Worm (Caenorhabditis elegans): ENCODE measurements around the gene pmk-1.

pmk-1 gene

ce11 chrIV:8161774-8162173 is 13.2 kb downstream of the pmk-1 start:
- no peak for TF ChIP-seq saeg-2 (GFP tag; IDR thresholded peaks at IDR 0.05)
- no peak for TF ChIP-seq dmd-9 (GFP tag; IDR thresholded peaks at IDR 0.05)
- peak; percentile 92 for TF ChIP-seq php-3 (GFP tag; IDR thresholded peaks at IDR 0.05)
- TF ChIP-seq daf-16 (GFP tag; optimal IDR thresholded peaks at IDR 0.05): no peak
- TF ChIP-seq daf-16 (tag; optimal IDR thresholded peaks at IDR 0.05): peak; percentile 29
- TF ChIP-seq pqm-1 (tag; optimal IDR thresholded peaks at IDR 0.05): peak; percentile 14
- no peak for TF ChIP-seq nhr-48 (tag; optimal IDR thresholded peaks at IDR 0.05)
- peak; percentile 27 for TF ChIP-seq nhr-28 (tag; optimal IDR thresholded peaks at IDR 0.05)
- no peak for TF ChIP-seq nhr-76 (tag; optimal IDR thresholded peaks at IDR 0.05)
- TF ChIP-seq dmd-6 (GFP tag; IDR thresholded peaks at IDR 0.05): peak; percentile 48
- TF ChIP-seq hlh-11 (tag; optimal IDR thresholded peaks at IDR 0.05): peak; percentile 22

- peak; percentile 67 for TF ChIP-seq dmd-6 (GFP tag; IDR thresholded peaks at IDR 0.05)
- no peak for TF ChIP-seq ztf-7 (tag; optimal IDR thresholded peaks at IDR 0.05)
- peak; percentile 90 for TF ChIP-seq pqm-1 (tag; optimal IDR thresholded peaks at IDR 0.05)
- TF ChIP-seq gei-8 (GFP tag; optimal IDR thresholded peaks at IDR 0.05): no peak
- no peak for TF ChIP-seq ZK337.2 (GFP tag; IDR thresholded peaks at IDR 0.05)
- no peak for TF ChIP-seq ceh-32 (tag; optimal IDR thresholded peaks at IDR 0.05; ENCODE audit: poor library complexity)
- TF ChIP-seq saeg-2 (GFP tag; IDR thresholded peaks at IDR 0.05): no peak
- no peak for TF ChIP-seq nhr-10 (tag; optimal IDR thresholded peaks at IDR 0.05)
- TF ChIP-seq pha-4 (GFP tag; IDR thresholded peaks at IDR 0.05): no peak
- no peak for TF ChIP-seq pha-4 (tag; optimal IDR thresholded peaks at IDR 0.05)
- no peak for TF ChIP-seq dmd-8 (GFP tag; IDR thresholded peaks at IDR 0.05)
- no peak for TF ChIP-seq Y5F2A.4 (GFP tag; optimal IDR thresholded peaks at IDR 0.05)
- peak; percentile 15 for TF ChIP-seq nhr-77 (tag; optimal IDR thresholded peaks at IDR 0.05)
- no peak for TF ChIP-seq mes-2 (tag; optimal IDR thresholded peaks at IDR 0.05; ENCODE audit: poor library complexity, severe bottlenecking)
- TF ChIP-seq nhr-11 (tag; optimal IDR thresholded peaks at IDR 0.05): no peak
- TF ChIP-seq arid-1 (GFP tag; conservative IDR thresholded peaks at IDR 0.05): no peak
- no peak for TF ChIP-seq spr-3 (GFP tag; optimal IDR thresholded peaks at IDR 0.05)
- no peak for TF ChIP-seq ZK546.5 (tag; optimal IDR thresholded peaks at IDR 0.05)
- no peak for TF ChIP-seq zip-2 (tag; optimal IDR thresholded peaks at IDR 0.05)
- TF ChIP-seq D1046.2 (GFP tag; IDR thresholded peaks at IDR 0.05): no peak
- no peak for TF ChIP-seq T26A8.4 (GFP tag; IDR thresholded peaks at IDR 0.05)
- TF ChIP-seq nhr-42 (GFP tag; IDR thresholded peaks at IDR 0.05): no peak
- TF ChIP-seq ztf-11 (tag; optimal IDR thresholded peaks at IDR 0.05): no peak
- no peak for TF ChIP-seq daf-12 (tag; optimal IDR thresholded peaks at IDR 0.05)
- no peak for TF ChIP-seq daf-8 (GFP tag; IDR thresholded peaks at IDR 0.05)
- TF ChIP-seq sdz-12 (GFP tag; optimal IDR thresholded peaks at IDR 0.05): no peak
- TF ChIP-seq lin-38 (GFP tag; IDR thresholded peaks at IDR 0.05): no peak
- TF ChIP-seq T20F7.1 (GFP tag; optimal IDR thresholded peaks at IDR 0.05): no peak
- TF ChIP-seq R02D3.7 (tag; optimal IDR thresholded peaks at IDR 0.05): no peak
- TF ChIP-seq mdt-29 (GFP tag; IDR thresholded peaks at IDR 0.05): no peak
- no peak for TF ChIP-seq nhr-237 (tag; optimal IDR thresholded peaks at IDR 0.05)
- TF ChIP-seq egl-27 (tag; optimal IDR thresholded peaks at IDR 0.05): no peak
- no peak for TF ChIP-seq snpc-1.2 (GFP tag; IDR thresholded peaks at IDR 0.05)
- TF ChIP-seq lin-39 (tag; optimal IDR thresholded peaks at IDR 0.05): no peak
- TF ChIP-seq dve-1 (tag; optimal IDR thresholded peaks at IDR 0.05; ENCODE audit: insufficient read depth): peak; percentile 55
- TF ChIP-seq ceh-62 (tag; optimal IDR thresholded peaks at IDR 0.05): no peak
- no peak for TF ChIP-seq F10B5.3 (tag; optimal IDR thresholded peaks at IDR 0.05)
- no peak for TF ChIP-seq daf-16 (GFP tag; optimal IDR thresholded peaks at IDR 0.05)
- TF ChIP-seq daf-16 (tag; optimal IDR thresholded peaks at IDR 0.05): peak; percentile 66
- TF ChIP-seq mxl-2 (GFP tag; conservative IDR thresholded peaks at IDR 0.05): no peak
- no peak for TF ChIP-seq ama-1 (optimal IDR thresholded peaks at IDR 0.05)
- no peak for TF ChIP-seq lin-15B (tag; optimal IDR thresholded peaks at IDR 0.05)
- peak; percentile 70 for TF ChIP-seq hlh-11 (tag; optimal IDR thresholded peaks at IDR 0.05)
- TF ChIP-seq jun-1 (tag; optimal IDR thresholded peaks at IDR 0.05): no peak
- TF ChIP-seq nhr-28 (tag; optimal IDR thresholded peaks at IDR 0.05): peak; percentile 58
- TF ChIP-seq nhr-6 (tag; optimal IDR thresholded peaks at IDR 0.05): no peak
- no peak for TF ChIP-seq mep-1 (tag; optimal IDR thresholded peaks at IDR 0.05)
Observed at ce11 chrIV:8163687-8164086, 15.1 kb downstream of the pmk-1 start, which contains the start of gene clec-51. Gene clec-51 (minus strand): TSS chrIV:8163800.

All from whole organism, L4 larva.